Worm (Caenorhabditis elegans) whole organism, young adult: ENCODE results near the gene sri-24.

Experiments
- B0261.1 ChIP-seq: sonication (generic microtip); optimal IDR thresholded peaks from 2 replicates; lab custom pipeline; 2016; ENCODE audit warnings: mild to moderate bottlenecking, missing genetic modification characterization, moderate library complexity, missing compliant biosample characterization
- F23B12.7 ChIP-seq: sonication (generic microtip); optimal IDR thresholded peaks from 2 replicates; lab custom pipeline; 2017; ENCODE audit warnings: missing genetic modification characterization, mild to moderate bottlenecking, missing compliant biosample characterization, antibody characterized with exemption, moderate library complexity; ENCODE audit not compliant: insufficient read depth
- F33H1.4 ChIP-seq: fragments of 200-800 bp; sonication (Bioruptor generic); IDR thresholded peaks from 2 replicates; pipeline ENCODE4 v1.3.6; 2022; ENCODE audit warnings: missing genetic modification reagents, missing genetic modification characterization, missing compliant biosample characterization
- F39B2.1 ChIP-seq: fragments of 200-800 bp; sonication (Bioruptor generic); IDR thresholded peaks from 2 replicates; pipeline ENCODE4 v1.3.6; 2022; ENCODE audit warnings: missing genetic modification reagents, missing genetic modification characterization, missing compliant biosample characterization
- lsy-27 ChIP-seq: sonication (generic microtip); optimal IDR thresholded peaks from 2 replicates; lab custom pipeline; 2017; ENCODE audit warnings: missing genetic modification characterization, mild to moderate bottlenecking, missing compliant biosample characterization, antibody characterized with exemption, missing genotype, borderline replicate concordance; ENCODE audit not compliant: insufficient read depth

- TF ChIP-seq F33H1.4 (GFP tag; lab: Robert Waterston, UW) = no peak
- TF ChIP-seq B0261.1 (tag; lab: Kevin White, UChicago) = no peak
- no peak for TF ChIP-seq F23B12.7
- no peak for TF ChIP-seq F39B2.1
- no peak for TF ChIP-seq lsy-27 (tag; lab: Kevin White, UChicago)
Observed at ce11 chrV:15162697-15163096, 49.3 kb upstream of the sri-24 start, which contains the start of gene srz-11.
